Worm (Caenorhabditis elegans) whole organism, late embryonic: Measurements from ENCODE around the gene fipr-18.

Experiments
- C38D4.7 ChIP-seq: fragments of 200-800 bp; sonication (Bioruptor generic); optimal IDR thresholded peaks from 2 replicates; lab custom pipeline; 2018; ENCODE audit warnings: mild to moderate bottlenecking, missing genetic modification characterization, moderate library complexity, missing compliant biosample characterization
- ceh-18 ChIP-seq: sonication (generic microtip); optimal IDR thresholded peaks from 2 replicates; lab custom pipeline; 2016; ENCODE audit warnings: missing genetic modification characterization, missing compliant biosample characterization
- elt-4 ChIP-seq: sonication (generic microtip); optimal IDR thresholded peaks from 2 replicates; lab custom pipeline; 2016; ENCODE audit warnings: missing genetic modification characterization, missing compliant biosample characterization
- hlh-13 ChIP-seq: fragments of 200-800 bp; sonication (Bioruptor generic); optimal IDR thresholded peaks from 2 replicates; lab custom pipeline; 2018; ENCODE audit warnings: mild to moderate bottlenecking, missing genetic modification characterization, missing compliant biosample characterization
- nfya-1 ChIP-seq: sonication (generic microtip); optimal IDR thresholded peaks from 2 replicates; lab custom pipeline; 2017; ENCODE audit warnings: missing genetic modification characterization, mild to moderate bottlenecking, missing compliant biosample characterization, antibody characterized with exemption, moderate library complexity
- pha-4 ChIP-seq: fragments of 150-350 bp; optimal IDR thresholded peaks from 2 replicates; lab custom pipeline; 2018; ENCODE audit warnings: missing biosample characterization, missing genetic modification reagents, missing genetic modification characterization
- unc-55 ChIP-seq: sonication (generic microtip); optimal IDR thresholded peaks from 2 replicates; lab custom pipeline; 2017; ENCODE audit warnings: missing biosample characterization, missing genetic modification reagents, missing genetic modification characterization
- unc-86 ChIP-seq: sonication (generic microtip); optimal IDR thresholded peaks from 2 replicates; lab custom pipeline; 2016; ENCODE audit warnings: missing genetic modification characterization, missing compliant biosample characterization

DNA sequence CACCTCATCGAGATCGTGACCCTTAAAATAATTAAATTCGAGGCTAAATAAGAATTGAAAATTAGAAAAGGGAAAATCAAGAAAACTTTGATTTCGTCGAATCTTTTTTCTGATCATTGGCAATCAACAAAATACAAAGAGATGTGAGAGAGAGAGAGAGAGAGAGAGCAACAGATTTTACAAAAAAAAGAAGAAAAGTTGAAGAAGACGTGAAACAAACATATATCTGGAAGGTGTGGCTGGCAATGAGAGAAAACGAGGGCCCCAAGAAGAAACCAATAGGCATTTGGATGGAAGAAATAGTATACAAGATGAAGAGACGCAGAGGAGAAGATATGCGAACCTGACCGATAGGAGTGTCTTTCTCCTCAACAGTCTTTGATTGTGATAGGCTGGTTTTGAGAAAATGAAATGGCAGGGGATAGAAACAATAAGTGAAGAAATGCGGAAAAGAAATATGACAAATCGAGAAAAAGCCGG, 30.0 kb downstream of the fipr-18 start, which contains the start of gene mup-4:
- TF ChIP-seq nfya-1 (tag; lab: Kevin White, UChicago) (peak; percentile 18), hlh-13 (GFP tag; lab: Kevin White, UChicago) (no peak), C38D4.7 (GFP tag; lab: Kevin White, UChicago) (no peak), pha-4 (tag; lab: Kevin White, UChicago) (no peak), elt-4 (no peak), ceh-18 (tag; lab: Kevin White, UChicago) (no peak), unc-55 (GFP tag; lab: Kevin White, UChicago) (no peak), unc-86 (tag; lab: Kevin White, UChicago) (no peak)
